Worm (Caenorhabditis elegans) whole organism, L1 larva: ENCODE data around the gene T22B2.2.
A peak's percentile ranks its signal among the peaks of the same experiment; 100 is the strongest.

Experiments used
- ceh-90 ChIP-seq: sonication (generic microtip); optimal IDR thresholded peaks from 2 replicates; lab custom pipeline; 2016; ENCODE audit warnings: missing genetic modification characterization, missing compliant biosample characterization
- elt-3 ChIP-seq, 6 experiments: fragments of 150-350 bp in 1 of 6; sonication (generic microtip); optimal IDR thresholded peaks; 2 replicates each; lab custom pipeline; 2017 to 2018; ENCODE audit warnings: missing biosample characterization in 6 of 6, missing genetic modification characterization in 6 of 6, inconsistent platforms in 1 of 6
- fos-1 ChIP-seq: fragments of 150-350 bp; optimal IDR thresholded peaks from 2 replicates; lab custom pipeline; 2014; ENCODE audit warnings: missing biosample characterization, missing genetic modification characterization
- lin-13 ChIP-seq: fragments of 150-350 bp; optimal IDR thresholded peaks from 2 replicates; lab custom pipeline; 2014; ENCODE audit warnings: missing biosample characterization, missing genetic modification reagents, missing genetic modification characterization
- lin-39 ChIP-seq: fragments of 150-350 bp; optimal IDR thresholded peaks from 2 replicates; lab custom pipeline; 2014; ENCODE audit warnings: missing biosample characterization, missing genetic modification reagents, missing genetic modification characterization
- mep-1 ChIP-seq: fragments of 150-350 bp; optimal IDR thresholded peaks from 2 replicates; lab custom pipeline; 2014; ENCODE audit warnings: missing biosample characterization, missing genetic modification characterization
- nhr-237 ChIP-seq: fragments of 150-350 bp; optimal IDR thresholded peaks from 2 replicates; lab custom pipeline; 2014; ENCODE audit warnings: missing biosample characterization, missing genetic modification characterization
- nhr-47 ChIP-seq: sonication (generic microtip); optimal IDR thresholded peaks from 2 replicates; lab custom pipeline; 2016; ENCODE audit warnings: mild to moderate bottlenecking, missing genetic modification characterization, moderate library complexity, missing compliant biosample characterization
- nhr-76 ChIP-seq: sonication (generic microtip); optimal IDR thresholded peaks from 2 replicates; lab custom pipeline; 2017; ENCODE audit warnings: missing biosample characterization, missing genetic modification characterization
- nhr-85 ChIP-seq: sonication (generic microtip); peaks from one replicate; lab custom pipeline; 2016; ENCODE audit warnings: missing genetic modification characterization, inconsistent platforms, missing compliant biosample characterization
- pqm-1 ChIP-seq: sonication (generic microtip); optimal IDR thresholded peaks from 3 replicates; lab custom pipeline; 2017; ENCODE audit warnings: missing biosample characterization, missing genetic modification characterization
- skn-1 ChIP-seq: fragments of 150-350 bp; optimal IDR thresholded peaks from 2 replicates; lab custom pipeline; 2014; ENCODE audit warnings: missing biosample characterization, missing genetic modification characterization
- unc-62 ChIP-seq: fragments of 150-350 bp; optimal IDR thresholded peaks from 2 replicates; lab custom pipeline; 2014; ENCODE audit warnings: missing biosample characterization, missing genetic modification reagents, missing genetic modification characterization
- ztf-11 ChIP-seq, 2 experiments: sonication (generic microtip); optimal IDR thresholded peaks; 2 replicates each; lab custom pipeline; 2016 to 2017; ENCODE audit warnings: missing genetic modification characterization in 2 of 2, missing biosample characterization in 1 of 2, missing compliant biosample characterization in 1 of 2

ce11 chrX:3944961-3945587 lies 24.9 kb downstream of the T22B2.2 start:
- TF ChIP-seq nhr-76 (tag; lab: Kevin White, UChicago) (no peak), ztf-11 (tag; optimal IDR thresholded peaks at IDR 0.05; lab: Kevin White, UChicago) (no peak), lin-13 (no peak), unc-62 (GFP tag; lab: Kevin White, UChicago) (no peak), nhr-47 (peak; percentile 50), lin-39 (tag; lab: Kevin White, UChicago) (no peak), skn-1 (tag; lab: Kevin White, UChicago) (no peak), fos-1 (tag; lab: Kevin White, UChicago) (no peak), nhr-85 (tag; lab: Kevin White, UChicago) (no peak), elt-3 (tag; optimal IDR thresholded peaks at IDR 0.05; lab: Kevin White, UChicago) (no peak), ceh-90 (tag; lab: Kevin White, UChicago) (no peak), mep-1 (tag; lab: Kevin White, UChicago) (no peak), nhr-237 (no peak), pqm-1 (tag; lab: Kevin White, UChicago) (no peak)
